Fruit fly (Drosophila melanogaster) whole organism, adult: Measurements from ENCODE around the gene CG15824.

Experiments
- CG5204 ChIP-seq: fragments of 200-800 bp; sonication (Bioruptor generic); optimal IDR thresholded peaks from 2 replicates; lab custom pipeline; 2016; ENCODE audit warnings: missing biosample characterization, missing genetic modification characterization
- CG7045 ChIP-seq: fragments of 200-800 bp; sonication (Bioruptor generic); optimal IDR thresholded peaks from 2 replicates; lab custom pipeline; 2017; ENCODE audit warnings: missing biosample characterization, mild to moderate bottlenecking, missing genetic modification characterization
- Mnt ChIP-seq: fragments of 200-800 bp; sonication (Bioruptor generic); optimal IDR thresholded peaks from 2 replicates; lab custom pipeline; 2016; ENCODE audit warnings: missing biosample characterization, mild to moderate bottlenecking, missing genetic modification characterization
- kay ChIP-seq: fragments of 200-800 bp; sonication (Bioruptor generic); peaks from one replicate; lab custom pipeline; 2016; ENCODE audit warnings: missing biosample characterization, missing genetic modification characterization, borderline replicate concordance
- pad ChIP-seq: fragments of 200-800 bp; sonication (Bioruptor generic); optimal IDR thresholded peaks from 3 replicates; lab custom pipeline; 2017; ENCODE audit warnings: missing biosample characterization, missing genetic modification characterization, mild to moderate bottlenecking, moderate library complexity, missing genetic modification reagents

DNA sequence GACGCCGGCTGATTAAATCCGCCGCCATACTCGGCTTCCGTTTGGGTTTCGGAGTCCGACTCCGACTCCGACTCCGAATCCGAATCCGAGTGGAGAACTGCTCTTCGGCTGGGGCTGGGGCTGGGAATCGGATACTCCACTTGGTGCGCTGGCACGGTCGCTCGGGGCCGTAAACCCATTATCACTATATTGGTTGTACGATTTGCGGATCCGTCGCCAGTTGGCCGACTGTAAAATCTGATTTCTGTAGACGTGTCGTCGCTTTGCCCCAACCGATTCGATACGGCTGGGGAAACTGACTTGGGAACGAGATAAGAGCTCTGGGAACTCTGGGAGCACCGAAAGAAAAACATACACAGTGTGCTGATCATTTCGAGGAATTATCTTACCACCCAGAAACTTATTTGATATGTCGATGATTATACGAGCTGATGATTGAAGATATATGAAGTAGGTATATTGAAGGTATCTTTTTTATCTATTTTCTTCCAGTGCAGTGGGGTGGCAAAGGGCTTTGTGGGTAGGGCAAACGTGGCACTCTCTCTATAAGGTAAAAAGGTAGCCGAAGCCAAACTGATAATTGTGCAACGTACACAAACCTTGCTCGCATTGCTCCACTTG lies 26.9 kb downstream of the CG15824 start:
- TF ChIP-seq CG7045 (no peak), CG5204 (GFP tag; lab: Kevin White, UChicago) (no peak), pad (GFP tag; lab: Kevin White, UChicago) (peak; percentile 10), kay (GFP tag; lab: Kevin White, UChicago) (no peak), Mnt (GFP tag; lab: Kevin White, UChicago) (peak; percentile 29)
